Worm (Caenorhabditis elegans) whole organism, L3 larva: ENCODE measurements around the gene scl-25.

Source experiments
- aly-2 ChIP-seq: fragments of 150-350 bp; optimal IDR thresholded peaks from 2 replicates; lab custom pipeline; 2014; ENCODE audit warnings: missing biosample characterization, missing genetic modification characterization
- ama-1 ChIP-seq: fragments of 150-350 bp; optimal IDR thresholded peaks from 2 replicates; lab custom pipeline; 2018
- fkh-10 ChIP-seq: sonication (generic microtip); optimal IDR thresholded peaks from 2 replicates; lab custom pipeline; 2017; ENCODE audit warnings: missing biosample characterization, missing genetic modification reagents, missing genetic modification characterization
- hmg-11 ChIP-seq: sonication (generic microtip); optimal IDR thresholded peaks from 2 replicates; lab custom pipeline; 2016; ENCODE audit warnings: missing genetic modification characterization, missing compliant biosample characterization
- mdl-1 ChIP-seq: fragments of 150-350 bp; optimal IDR thresholded peaks from 2 replicates; lab custom pipeline; 2014; ENCODE audit warnings: missing biosample characterization, missing genetic modification characterization
- nhr-77 ChIP-seq: fragments of 150-350 bp; optimal IDR thresholded peaks from 2 replicates; lab custom pipeline; 2014; ENCODE audit warnings: missing biosample characterization, missing genetic modification characterization
- skn-1 ChIP-seq: fragments of 150-350 bp; optimal IDR thresholded peaks from 2 replicates; lab custom pipeline; 2014; ENCODE audit warnings: missing biosample characterization, missing genetic modification characterization
- snpc-4 ChIP-seq: fragments of 150-350 bp; optimal IDR thresholded peaks from 2 replicates; lab custom pipeline; 2014; ENCODE audit warnings: missing biosample characterization, missing genetic modification characterization
- ztf-4 ChIP-seq: fragments of 150-350 bp; optimal IDR thresholded peaks from 2 replicates; lab custom pipeline; 2014; ENCODE audit warnings: missing biosample characterization, missing genetic modification characterization

- TF ChIP-seq ama-1 (lab: Kevin White, UChicago), result no peak
- TF ChIP-seq nhr-77 (tag; lab: Kevin White, UChicago), result no peak
- no peak for TF ChIP-seq skn-1
- TF ChIP-seq snpc-4 (tag; lab: Kevin White, UChicago), result no peak
- TF ChIP-seq aly-2 (tag; lab: Kevin White, UChicago), result no peak
- TF ChIP-seq mdl-1 (tag; lab: Kevin White, UChicago), result no peak
- no peak for TF ChIP-seq fkh-10 (GFP tag; lab: Kevin White, UChicago)
- TF ChIP-seq hmg-11 (tag; lab: Kevin White, UChicago), result no peak
- no peak for TF ChIP-seq ztf-4 (tag; lab: Kevin White, UChicago)
Observed at ce11 chrV:17232403-17232802, 6.9 kb downstream of the scl-25 start.
